Fruit fly (Drosophila melanogaster) whole organism, embryonic: ENCODE results near the gene CG12116.

Source experiments
- Abd-B ChIP-seq: fragments of 200-800 bp; sonication (Bioruptor generic); optimal IDR thresholded peaks from 2 replicates; lab custom pipeline; 2018; ENCODE audit warnings: missing biosample characterization, mild to moderate bottlenecking, missing genetic modification characterization, moderate library complexity
- Asciz ChIP-seq: fragments of 200-800 bp; sonication (Bioruptor generic); optimal IDR thresholded peaks from 2 replicates; lab custom pipeline; 2017; ENCODE audit warnings: missing biosample characterization, mild to moderate bottlenecking, missing genetic modification characterization, missing genetic modification reagents
- B-H1 ChIP-seq: fragments of 200-800 bp; sonication (Bioruptor generic); IDR thresholded peaks from 3 replicates; pipeline ENCODE4 v1.3.6; 2022; ENCODE audit warnings: missing biosample characterization, missing genetic modification characterization
- BtbVII ChIP-seq: fragments of 200-800 bp; sonication (Bioruptor generic); optimal IDR thresholded peaks from 3 replicates; lab custom pipeline; 2017; ENCODE audit warnings: missing biosample characterization, mild to moderate bottlenecking, missing genetic modification characterization
- CG10321 ChIP-seq: fragments of 200-800 bp; sonication (Bioruptor generic); IDR thresholded peaks from 2 replicates; pipeline ENCODE4 v1.3.6; 2022; ENCODE audit warnings: missing biosample characterization, missing genetic modification characterization
- CG10543 ChIP-seq: fragments of 200-800 bp; sonication (Bioruptor generic); optimal IDR thresholded peaks from 3 replicates; lab custom pipeline; 2017; ENCODE audit warnings: missing biosample characterization, mild to moderate bottlenecking, missing genetic modification characterization, moderate library complexity
- CG11560 ChIP-seq: fragments of 200-800 bp; sonication (Bioruptor generic); IDR thresholded peaks from 3 replicates; pipeline ENCODE4 v1.3.6; 2022; ENCODE audit warnings: missing biosample characterization, missing genetic modification characterization
- CG11723 ChIP-seq: fragments of 200-800 bp; sonication (Bioruptor generic); optimal IDR thresholded peaks from 2 replicates; lab custom pipeline; 2017; ENCODE audit warnings: missing biosample characterization, mild to moderate bottlenecking, missing genetic modification characterization
- CG13624 ChIP-seq: fragments of 200-800 bp; sonication (Bioruptor generic); optimal IDR thresholded peaks from 2 replicates; lab custom pipeline; 2016; ENCODE audit warnings: missing biosample characterization, missing genetic modification characterization
- CG15479 ChIP-seq: fragments of 200-800 bp; sonication (Bioruptor generic); optimal IDR thresholded peaks from 3 replicates; lab custom pipeline; 2019; ENCODE audit warnings: missing biosample characterization, mild to moderate bottlenecking, missing genetic modification characterization, moderate library complexity
- CG1832 ChIP-seq: fragments of 200-800 bp; sonication (Bioruptor generic); optimal IDR thresholded peaks from 2 replicates; lab custom pipeline; 2017; ENCODE audit warnings: missing biosample characterization, mild to moderate bottlenecking, missing genetic modification characterization, inconsistent platforms
- CG2199 ChIP-seq: fragments of 200-800 bp; sonication (Bioruptor generic); IDR thresholded peaks from 3 replicates; pipeline ENCODE4 v1.3.6; 2022; ENCODE audit warnings: missing biosample characterization, missing genetic modification characterization
- CG30020 ChIP-seq: fragments of 200-800 bp; optimal IDR thresholded peaks from 2 replicates; lab custom pipeline; 2019; ENCODE audit warnings: missing biosample characterization, mild to moderate bottlenecking, missing genetic modification characterization, moderate library complexity
- CG30431 ChIP-seq: fragments of 200-800 bp; sonication (Bioruptor generic); optimal IDR thresholded peaks from 2 replicates; lab custom pipeline; 2017; ENCODE audit warnings: missing biosample characterization, missing genetic modification characterization
- CG34224 ChIP-seq: fragments of 200-800 bp; sonication (Bioruptor generic); IDR thresholded peaks from 3 replicates; pipeline ENCODE4 v1.3.6; 2022; ENCODE audit warnings: missing biosample characterization, missing genetic modification characterization; ENCODE audit not compliant: partially characterized antibody
- CG34376 ChIP-seq: fragments of 200-800 bp; sonication (Bioruptor generic); optimal IDR thresholded peaks from 2 replicates; lab custom pipeline; 2018; ENCODE audit warnings: missing biosample characterization, mild to moderate bottlenecking, missing genetic modification characterization
- CG3838 ChIP-seq: fragments of 200-800 bp; sonication (Bioruptor generic); optimal IDR thresholded peaks from 3 replicates; lab custom pipeline; 2016; ENCODE audit warnings: missing biosample characterization, missing genetic modification characterization
- CG4617 ChIP-seq: fragments of 200-800 bp; sonication (Bioruptor generic); optimal IDR thresholded peaks from 3 replicates; lab custom pipeline; 2016; ENCODE audit warnings: missing biosample characterization, missing genetic modification characterization, borderline replicate concordance
- CG5180 ChIP-seq: fragments of 200-800 bp; sonication (Bioruptor generic); optimal IDR thresholded peaks from 3 replicates; lab custom pipeline; 2017; ENCODE audit warnings: missing biosample characterization, missing genetic modification characterization, mild to moderate bottlenecking, moderate library complexity, missing genetic modification reagents
- CG7839 ChIP-seq: fragments of 200-800 bp; sonication (Bioruptor generic); optimal IDR thresholded peaks from 3 replicates; lab custom pipeline; 2018; ENCODE audit warnings: missing biosample characterization, mild to moderate bottlenecking, missing genetic modification characterization, moderate library complexity
- CG7928 ChIP-seq: fragments of 200-800 bp; sonication (Bioruptor generic); optimal IDR thresholded peaks from 2 replicates; lab custom pipeline; 2017; ENCODE audit warnings: missing biosample characterization, mild to moderate bottlenecking, missing genetic modification characterization
- CG9797 ChIP-seq: fragments of 200-800 bp; sonication (Bioruptor generic); optimal IDR thresholded peaks from 3 replicates; lab custom pipeline; 2018; ENCODE audit warnings: missing biosample characterization, mild to moderate bottlenecking, missing genetic modification characterization
- CG9817 ChIP-seq: fragments of 200-800 bp; sonication (Bioruptor generic); optimal IDR thresholded peaks from 2 replicates; lab custom pipeline; 2018; ENCODE audit warnings: missing biosample characterization, mild to moderate bottlenecking, missing genetic modification characterization, moderate library complexity
- D19B ChIP-seq: fragments of 200-800 bp; sonication (Bioruptor generic); optimal IDR thresholded peaks from 2 replicates; lab custom pipeline; 2017; ENCODE audit warnings: missing biosample characterization, mild to moderate bottlenecking, missing genetic modification characterization
- HLH54F ChIP-seq: fragments of 200-800 bp; sonication (Bioruptor generic); optimal IDR thresholded peaks from 3 replicates; lab custom pipeline; 2016; ENCODE audit warnings: missing biosample characterization, missing genetic modification characterization
- HLHmδ ChIP-seq: fragments of 200-800 bp; sonication (Bioruptor generic); optimal IDR thresholded peaks from 2 replicates; lab custom pipeline; 2018; ENCODE audit warnings: missing biosample characterization, mild to moderate bottlenecking, missing genetic modification characterization, moderate library complexity
- MTF-1 ChIP-seq: fragments of 200-800 bp; sonication (Bioruptor generic); optimal IDR thresholded peaks from 2 replicates; lab custom pipeline; 2018; ENCODE audit warnings: missing biosample characterization, mild to moderate bottlenecking, missing genetic modification characterization, borderline replicate concordance
- Xbp1 ChIP-seq: fragments of 200-800 bp; sonication (Bioruptor generic); optimal IDR thresholded peaks from 3 replicates; lab custom pipeline; 2016; ENCODE audit warnings: missing biosample characterization, mild to moderate bottlenecking, missing genetic modification characterization
- bsh ChIP-seq, 2 experiments: fragments of 200-800 bp; sonication (Bioruptor generic); optimal IDR thresholded peaks; 2 replicates each; lab custom pipeline; 2017 to 2018; ENCODE audit warnings: mild to moderate bottlenecking in 2 of 2, missing biosample characterization in 2 of 2, missing genetic modification characterization in 2 of 2, moderate library complexity in 1 of 2
- caup ChIP-seq: fragments of 200-800 bp; sonication (Bioruptor generic); optimal IDR thresholded peaks from 3 replicates; lab custom pipeline; 2017; ENCODE audit warnings: missing biosample characterization, mild to moderate bottlenecking, missing genetic modification characterization, moderate library complexity; ENCODE audit not compliant: severe bottlenecking
- chm ChIP-seq: fragments of 200-800 bp; sonication (Bioruptor generic); IDR thresholded peaks from 2 replicates; pipeline ENCODE4 v1.3.6; 2022; ENCODE audit warnings: missing biosample characterization, missing genetic modification characterization
- chn ChIP-seq: fragments of 200-800 bp; sonication (Bioruptor generic); optimal IDR thresholded peaks from 2 replicates; lab custom pipeline; 2016; ENCODE audit warnings: missing biosample characterization, missing genetic modification characterization
- fd3F ChIP-seq: fragments of 200-800 bp; sonication (Bioruptor generic); optimal IDR thresholded peaks from 2 replicates; lab custom pipeline; 2018; ENCODE audit warnings: missing biosample characterization, mild to moderate bottlenecking, missing genetic modification characterization, moderate library complexity
- fd96Cb ChIP-seq: fragments of 200-800 bp; sonication (Bioruptor generic); optimal IDR thresholded peaks from 2 replicates; lab custom pipeline; 2018; ENCODE audit warnings: missing biosample characterization, mild to moderate bottlenecking, missing genetic modification characterization, moderate library complexity
- gce ChIP-seq: fragments of 200-800 bp; sonication (Bioruptor generic); IDR thresholded peaks from 3 replicates; pipeline ENCODE4 v1.3.6; 2022; ENCODE audit warnings: missing biosample characterization, missing genetic modification characterization
- gro ChIP-seq: fragments of 200-800 bp; sonication (Bioruptor generic); optimal IDR thresholded peaks from 2 replicates; lab custom pipeline; 2016; ENCODE audit warnings: missing biosample characterization, missing genetic modification characterization
- insv ChIP-seq, 2 experiments: fragments of 200-800 bp; sonication (Bioruptor generic); optimal IDR thresholded peaks; 3 replicates each; lab custom pipeline; 2016 to 2018; ENCODE audit warnings: missing biosample characterization in 2 of 2, missing genetic modification characterization in 2 of 2
- nerfin-1 ChIP-seq: fragments of 200-800 bp; sonication (Bioruptor generic); optimal IDR thresholded peaks from 3 replicates; lab custom pipeline; 2019; ENCODE audit warnings: missing biosample characterization, mild to moderate bottlenecking, missing genetic modification characterization, moderate library complexity
- pfk ChIP-seq: fragments of 200-800 bp; sonication (Bioruptor generic); optimal IDR thresholded peaks from 2 replicates; lab custom pipeline; 2018; ENCODE audit warnings: missing biosample characterization, mild to moderate bottlenecking, missing genetic modification characterization, moderate library complexity
- psq ChIP-seq: fragments of 200-800 bp; sonication (Bioruptor generic); optimal IDR thresholded peaks from 2 replicates; lab custom pipeline; 2017; ENCODE audit warnings: missing biosample characterization, missing genetic modification characterization
- rib ChIP-seq: fragments of 200-800 bp; sonication (Bioruptor generic); IDR thresholded peaks from 2 replicates; pipeline ENCODE4 v1.3.6; 2022; ENCODE audit warnings: missing biosample characterization, missing genetic modification characterization
- row ChIP-seq: fragments of 200-800 bp; sonication (Bioruptor generic); IDR thresholded peaks from 3 replicates; pipeline ENCODE4 v1.3.6; 2022; ENCODE audit warnings: missing biosample characterization, missing genetic modification characterization
- sens ChIP-seq: fragments of 200-800 bp; sonication (Bioruptor generic); peaks from one replicate; lab custom pipeline; 2016; ENCODE audit warnings: missing biosample characterization, missing genetic modification characterization
- sisA ChIP-seq: fragments of 200-800 bp; sonication (Bioruptor generic); IDR thresholded peaks from 2 replicates; pipeline ENCODE4 v1.3.6; 2022; ENCODE audit warnings: missing biosample characterization, missing genetic modification characterization
- sna ChIP-seq: fragments of 200-800 bp; sonication (Bioruptor generic); IDR thresholded peaks from 2 replicates; pipeline ENCODE4 v1.3.6; 2022; ENCODE audit warnings: missing biosample characterization, missing genetic modification characterization; ENCODE audit not compliant: partially characterized antibody
- tin ChIP-seq: fragments of 200-800 bp; sonication (Bioruptor generic); optimal IDR thresholded peaks from 3 replicates; lab custom pipeline; 2016; ENCODE audit warnings: missing biosample characterization, missing genetic modification characterization
- ttk ChIP-seq: fragments of 200-800 bp; sonication (Bioruptor generic); IDR thresholded peaks from 2 replicates; pipeline ENCODE4 v2.1.2; 2022; ENCODE audit warnings: missing biosample characterization, missing genetic modification characterization
- wor ChIP-seq: fragments of 200-800 bp; sonication (Bioruptor generic); IDR thresholded peaks from 2 replicates; pipeline ENCODE4 v1.3.6; 2022; ENCODE audit warnings: missing biosample characterization, missing genetic modification characterization

Gene CG12116

dm6 chrX:8464378-8465036 is 4.3 kb downstream of the CG12116 start, which contains the start of gene Sptr (continued):
- TF ChIP-seq Abd-B (GFP tag; lab: Kevin White, UChicago) (peak; percentile 72), Asciz (GFP tag; lab: Kevin White, UChicago) (peak; percentile 76), CG11560 (tag; lab: Robert Waterston, UW) (peak; percentile 62; the same call in 2 of the 3 replicates), sna (GFP tag; lab: Robert Waterston, UW) (no peak), chn (peak; percentile 50), HLH54F (GFP tag; lab: Kevin White, UChicago) (peak; percentile 77), gce (GFP tag; lab: Robert Waterston, UW) (peak; percentile 78; the same call in 2 of the 3 replicates), CG10543 (GFP tag; lab: Kevin White, UChicago) (peak; percentile 91), insv (GFP tag; optimal IDR thresholded peaks at IDR 0.05; lab: Kevin White, UChicago) (peak in 1 of 2 experiments; percentile 52), D19B (GFP tag; lab: Kevin White, UChicago) (peak; percentile 86), fd3F (GFP tag; lab: Kevin White, UChicago) (peak; percentile 86), CG1832 (GFP tag; lab: Kevin White, UChicago) (no peak), CG34376 (GFP tag; lab: Kevin White, UChicago) (peak; percentile 93), row (GFP tag; lab: Robert Waterston, UW) (peak; percentile 95), Xbp1 (GFP tag; lab: Kevin White, UChicago) (peak; percentile 88), wor (GFP tag; lab: Robert Waterston, UW) (peak; percentile 67), caup (GFP tag; lab: Kevin White, UChicago) (peak; percentile 92), B-H1 (peak; percentile 81), nerfin-1 (tag; lab: Kevin White, UChicago) (peak; percentile 67), CG13624 (peak; percentile 84), CG15479 (GFP tag; lab: Kevin White, UChicago) (no peak), CG9817 (tag; lab: Kevin White, UChicago) (peak; percentile 86), CG30431 (GFP tag; lab: Kevin White, UChicago) (peak; percentile 33), tin (GFP tag; lab: Kevin White, UChicago) (peak; percentile 73), CG10321 (GFP tag; lab: Robert Waterston, UW) (peak; percentile 64; the same call in 1 of the 2 replicates), chm (GFP tag; lab: Robert Waterston, UW) (peak; percentile 74; the same call in 1 of the 2 replicates), CG30020 (peak; percentile 18), psq (peak; percentile 51), CG4617 (GFP tag; lab: Kevin White, UChicago) (peak; percentile 25), bsh (GFP tag; optimal IDR thresholded peaks at IDR 0.05; lab: Kevin White, UChicago) (peak; percentile 72 to 79), fd96Cb (peak; percentile 69), sens (GFP tag; lab: Kevin White, UChicago) (peak; percentile 90), rib (peak; percentile 84), HLHmδ (no peak), MTF-1 (GFP tag; lab: Kevin White, UChicago) (peak; percentile 51), gro (GFP tag; lab: Kevin White, UChicago) (peak; percentile 86), CG7839 (peak; percentile 92), CG34224 (GFP tag; lab: Robert Waterston, UW) (no peak), pfk (GFP tag; lab: Kevin White, UChicago) (no peak), CG2199 (GFP tag; lab: Robert Waterston, UW) (0 out of 3 replicates have a peak, but pooled peaks have one; percentile 36), CG3838 (GFP tag; lab: Kevin White, UChicago) (peak; percentile 20), CG7928 (GFP tag; lab: Kevin White, UChicago) (peak; percentile 62), sisA (peak; percentile 81), CG5180 (GFP tag; lab: Kevin White, UChicago) (peak; percentile 71), CG9797 (GFP tag; lab: Kevin White, UChicago) (no peak), BtbVII (GFP tag; lab: Kevin White, UChicago) (peak; percentile 93), ttk (peak; percentile 82), CG11723 (peak; percentile 68)
